Worm (Caenorhabditis elegans): ENCODE measurements around the gene F55C9.14.

The F55C9.14 gene

ce11 chrV:19308137-19308536 lies 8.8 kb downstream of the F55C9.14 start:
- TF ChIP-seq swsn-7 (tag; optimal IDR thresholded peaks at IDR 0.05) (no peak), dpl-1 (GFP tag; optimal IDR thresholded peaks at IDR 0.05) (no peak), unc-30 (tag; optimal IDR thresholded peaks at IDR 0.05) (no peak), pax-3 (tag; optimal IDR thresholded peaks at IDR 0.05) (no peak), nhr-90 (tag; optimal IDR thresholded peaks at IDR 0.05; ENCODE audit: poor library complexity) (no peak), nhr-84 (tag; optimal IDR thresholded peaks at IDR 0.05) (no peak), hlh-4 (tag; optimal IDR thresholded peaks at IDR 0.05) (no peak), tbx-2 (tag; optimal IDR thresholded peaks at IDR 0.05) (no peak)

- no peak for TF ChIP-seq nhr-85 (tag)
- TF ChIP-seq efl-1 (optimal IDR thresholded peaks at IDR 0.05) = no peak
- peak in 1 of 2 experiments; percentile 77 for TF ChIP-seq efl-1 (GFP tag; optimal IDR thresholded peaks at IDR 0.05 in 1 of 2)
Measured at ce11 chrV:19309591-19309990, 10.2 kb downstream of the F55C9.14 start, which contains the start of gene F55C9.11. Gene F55C9.11, minus strand, starts transcription at chrV:19309691.

- TF ChIP-seq lin-15B (tag; optimal IDR thresholded peaks at IDR 0.05) (no peak), fkh-4 (tag; optimal IDR thresholded peaks at IDR 0.05; ENCODE audit: borderline replicate concordance) (no peak), nhr-20 (tag; optimal IDR thresholded peaks at IDR 0.05) (no peak), alr-1 (tag; optimal IDR thresholded peaks at IDR 0.05; ENCODE audit: borderline replicate concordance) (no peak), mab-9 (GFP tag; IDR thresholded peaks at IDR 0.05) (no peak), pag-3 (tag; optimal IDR thresholded peaks at IDR 0.05; ENCODE audit: borderline replicate concordance, insufficient read depth) (no peak), snpc-4 (tag; optimal IDR thresholded peaks at IDR 0.05) (no peak), mef-2 (tag; optimal IDR thresholded peaks at IDR 0.05) (no peak), dsc-1 (tag; optimal IDR thresholded peaks at IDR 0.05) (no peak), ztf-11 (tag; optimal IDR thresholded peaks at IDR 0.05) (no peak), nhr-237 (tag; optimal IDR thresholded peaks at IDR 0.05) (no peak), ceh-82 (tag; optimal IDR thresholded peaks at IDR 0.05) (no peak), nhr-76 (tag; optimal IDR thresholded peaks at IDR 0.05) (no peak), tlp-1 (tag; optimal IDR thresholded peaks at IDR 0.05) (no peak), unc-86 (tag; optimal IDR thresholded peaks at IDR 0.05) (no peak), aha-1 (tag; optimal IDR thresholded peaks at IDR 0.05) (no peak), lin-39 (tag; optimal IDR thresholded peaks at IDR 0.05) (no peak), vab-15 (tag; optimal IDR thresholded peaks at IDR 0.05) (no peak), nhr-11 (tag; optimal IDR thresholded peaks at IDR 0.05) (no peak), ceh-8 (GFP tag; optimal IDR thresholded peaks at IDR 0.05) (no peak)
Measured at ce11 chrV:19311391-19311790, 12.0 kb downstream of the F55C9.14 start, which contains the start of gene C43D7.8. Gene C43D7.8, minus strand, starts transcription at chrV:19311491.

- TF ChIP-seq nhr-28 (tag; optimal IDR thresholded peaks at IDR 0.05) (no peak), nhr-77 (tag; optimal IDR thresholded peaks at IDR 0.05) (no peak), unc-98 (GFP tag; IDR thresholded peaks at IDR 0.05) (no peak), ztf-11 (tag; optimal IDR thresholded peaks at IDR 0.05) (no peak), nhr-19 (GFP tag; conservative IDR thresholded peaks at IDR 0.05) (no peak), lin-13 (GFP tag; optimal IDR thresholded peaks at IDR 0.05) (no peak), F16B12.6 (tag; optimal IDR thresholded peaks at IDR 0.05) (no peak), nhr-84 (tag; optimal IDR thresholded peaks at IDR 0.05) (no peak), snu-23 (GFP tag; optimal IDR thresholded peaks at IDR 0.05) (no peak), nhr-71 (tag; optimal IDR thresholded peaks at IDR 0.05) (no peak), C16A3.4 (tag; optimal IDR thresholded peaks at IDR 0.05) (no peak), nhr-237 (tag; optimal IDR thresholded peaks at IDR 0.05) (no peak), rnt-1 (tag; optimal IDR thresholded peaks at IDR 0.05) (no peak), egl-13 (tag; optimal IDR thresholded peaks at IDR 0.05) (no peak)
Measured at ce11 chrV:19312975-19313374, 13.6 kb downstream of the F55C9.14 start, which contains the start of gene fbxb-64. Gene fbxb-64, plus strand, starts transcription at chrV:19313275.
